Worm (Caenorhabditis elegans) whole organism, L4 larva: ENCODE measurements around the gene rfp-1.

Experiments
- F49E8.2 ChIP-seq: sonication (generic microtip); optimal IDR thresholded peaks from 2 replicates; lab custom pipeline; 2016; ENCODE audit warnings: missing compliant biosample characterization, mild to moderate bottlenecking, missing genetic modification characterization, borderline replicate concordance
- aly-2 ChIP-seq: sonication (generic microtip); optimal IDR thresholded peaks from 2 replicates; lab custom pipeline; 2018; ENCODE audit warnings: missing biosample characterization, missing genetic modification characterization
- nhr-11 ChIP-seq: fragments of 150-350 bp; optimal IDR thresholded peaks from 2 replicates; lab custom pipeline; 2014; ENCODE audit warnings: missing biosample characterization, missing genetic modification characterization

- no peak for TF ChIP-seq nhr-11 (tag; lab: Kevin White, UChicago)
- no peak for TF ChIP-seq aly-2 (tag; lab: Kevin White, UChicago)
- TF ChIP-seq F49E8.2 (tag; lab: Kevin White, UChicago), result no peak
Measured at ce11 chrIII:8331779-8332178, 26.6 kb upstream of the rfp-1 start, which contains the start of the genes mrps-18A and ZC262.2.
